Worm (Caenorhabditis elegans) whole organism, mixed stage, embryonic: ENCODE data around the gene Y54G2A.32.

Experiments
- blmp-1 ChIP-seq: fragments of 150-350 bp; optimal IDR thresholded peaks from 2 replicates; lab custom pipeline; 2014; ENCODE audit warnings: missing biosample characterization, missing genetic modification characterization
- drap-1 ChIP-seq: fragments of 200-800 bp; sonication (Bioruptor generic); optimal IDR thresholded peaks from 3 replicates; lab custom pipeline; 2018; ENCODE audit warnings: mild to moderate bottlenecking, missing genetic modification characterization, missing compliant biosample characterization
- elt-1 ChIP-seq: sonication (generic microtip); optimal IDR thresholded peaks from 2 replicates; lab custom pipeline; 2017; ENCODE audit warnings: missing genetic modification characterization, mild to moderate bottlenecking, missing compliant biosample characterization, antibody characterized with exemption, moderate library complexity, borderline replicate concordance; ENCODE audit not compliant: insufficient read depth
- nhr-2 ChIP-seq: fragments of 150-350 bp; optimal IDR thresholded peaks from 2 replicates; lab custom pipeline; 2014; ENCODE audit warnings: missing biosample characterization, missing genetic modification characterization
- nhr-76 ChIP-seq: sonication (generic microtip); optimal IDR thresholded peaks from 2 replicates; lab custom pipeline; 2017; ENCODE audit warnings: missing biosample characterization, missing genetic modification characterization
- pha-4 ChIP-seq: fragments of 150-350 bp; optimal IDR thresholded peaks from 2 replicates; lab custom pipeline; 2018; ENCODE audit warnings: missing biosample characterization, missing genetic modification reagents, missing genetic modification characterization
- sem-2 ChIP-seq: fragments of 200-800 bp; sonication (Bioruptor generic); optimal IDR thresholded peaks from 2 replicates; lab custom pipeline; 2018; ENCODE audit warnings: mild to moderate bottlenecking, missing genetic modification characterization, missing compliant biosample characterization
- snpc-4 ChIP-seq: fragments of 150-350 bp; optimal IDR thresholded peaks from 2 replicates; lab custom pipeline; 2014; ENCODE audit warnings: missing biosample characterization, missing genetic modification characterization
- unc-62 ChIP-seq: fragments of 150-350 bp; optimal IDR thresholded peaks from 2 replicates; lab custom pipeline; 2014; ENCODE audit warnings: missing biosample characterization, missing genetic modification reagents, missing genetic modification characterization
- ztf-11 ChIP-seq: fragments of 150-350 bp; optimal IDR thresholded peaks from 2 replicates; lab custom pipeline; 2014; ENCODE audit warnings: missing biosample characterization, missing genetic modification characterization

DNA sequence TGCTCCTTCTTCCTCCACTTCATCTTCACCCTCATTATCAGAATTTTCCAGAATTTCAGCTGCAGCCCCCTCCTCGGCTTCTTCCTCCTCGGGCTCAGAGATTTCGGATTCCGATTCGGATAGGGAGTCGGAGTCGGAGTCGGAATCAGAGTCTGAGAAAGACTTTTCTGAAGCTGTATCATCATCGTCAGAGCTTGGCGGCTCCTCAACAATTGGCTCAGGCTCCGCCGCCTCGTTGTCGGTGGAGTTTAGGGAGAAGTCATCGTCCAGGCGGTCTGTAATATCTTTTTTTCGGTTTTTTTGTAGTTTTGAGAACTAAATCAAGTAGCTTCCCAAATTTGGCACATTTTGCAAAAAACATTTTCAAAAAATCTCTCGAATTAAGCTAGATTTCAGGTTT is 32.9 kb upstream of the Y54G2A.32 start:
- TF ChIP-seq ztf-11 (tag; lab: Kevin White, UChicago) = no peak
- TF ChIP-seq snpc-4 (tag; lab: Kevin White, UChicago) = no peak
- no peak for TF ChIP-seq blmp-1 (tag; lab: Kevin White, UChicago)
- TF ChIP-seq elt-1 (tag; lab: Kevin White, UChicago) = no peak
- no peak for TF ChIP-seq unc-62 (GFP tag; lab: Kevin White, UChicago)
- TF ChIP-seq drap-1 (GFP tag; lab: Kevin White, UChicago) = no peak
- TF ChIP-seq nhr-2 (tag; lab: Kevin White, UChicago) = no peak
- no peak for TF ChIP-seq pha-4
- no peak for TF ChIP-seq nhr-76
- TF ChIP-seq sem-2 (GFP tag; lab: Kevin White, UChicago) = no peak
